Worm (Caenorhabditis elegans) whole organism, L3 larva: ENCODE measurements around the gene ncs-5.

ENCODE experiments used
- daf-12 ChIP-seq: fragments of 150-350 bp; optimal IDR thresholded peaks from 2 replicates; lab custom pipeline; 2014; ENCODE audit warnings: missing biosample characterization, missing genetic modification reagents, missing genetic modification characterization
- nhr-11 ChIP-seq: fragments of 150-350 bp; optimal IDR thresholded peaks from 2 replicates; lab custom pipeline; 2014; ENCODE audit warnings: missing biosample characterization, missing genetic modification characterization
- nhr-25 ChIP-seq: sonication (generic microtip); optimal IDR thresholded peaks from 2 replicates; lab custom pipeline; 2017; ENCODE audit warnings: missing biosample characterization, missing genetic modification characterization
- snpc-4 ChIP-seq: fragments of 150-350 bp; optimal IDR thresholded peaks from 2 replicates; lab custom pipeline; 2014; ENCODE audit warnings: missing biosample characterization, missing genetic modification characterization

DNA sequence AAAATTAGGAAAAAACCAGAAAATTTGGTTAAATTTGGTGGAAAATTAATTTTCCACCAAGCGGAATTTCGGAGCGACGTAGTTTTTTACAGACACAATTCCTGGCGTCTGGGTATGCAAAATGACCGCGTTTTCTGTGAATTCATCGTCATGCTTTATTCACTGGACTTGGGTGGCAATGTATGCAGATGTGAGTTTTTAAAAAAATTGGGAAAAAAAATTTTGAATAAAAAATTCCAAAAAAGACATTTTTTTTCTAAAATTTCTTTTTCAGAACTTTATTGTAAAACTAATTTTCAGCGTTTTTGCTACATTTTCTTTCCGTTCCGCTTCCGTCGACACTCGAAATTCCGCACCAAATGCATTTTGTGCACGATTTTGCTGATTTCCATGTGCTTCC, 8.2 kb upstream of the ncs-5 start, which contains the start of gene C54E10.7:
- TF ChIP-seq nhr-11 (no peak), nhr-25 (tag; lab: Kevin White, UChicago) (no peak), daf-12 (no peak), snpc-4 (tag; lab: Kevin White, UChicago) (no peak)
